Fruit fly (Drosophila melanogaster): ENCODE results near the gene okr.

The okr gene

dm6 chr2L:3005483-3005882 lies 12.9 kb upstream of the okr start (continued):
- TF ChIP-seq CG6276 (GFP tag; optimal IDR thresholded peaks at IDR 0.05) (no peak), Hr4 (GFP tag; optimal IDR thresholded peaks at IDR 0.05) (no peak)

- peak; percentile 23 for TF ChIP-seq pdm3 (GFP tag; optimal IDR thresholded peaks at IDR 0.05)
- TF ChIP-seq dac (GFP tag; optimal IDR thresholded peaks at IDR 0.05): no peak
- TF ChIP-seq Eip93F (GFP tag; optimal IDR thresholded peaks at IDR 0.05): no peak
- peak; percentile 47 for TF ChIP-seq CG31627 (GFP tag; optimal IDR thresholded peaks at IDR 0.05)
- TF ChIP-seq Met (GFP tag; optimal IDR thresholded peaks at IDR 0.05): peak; percentile 59
- peak; percentile 21 for TF ChIP-seq CG7368 (GFP tag; optimal IDR thresholded peaks at IDR 0.05)
- no peak for TF ChIP-seq fkh (GFP tag; optimal IDR thresholded peaks at IDR 0.05)
- no peak for TF ChIP-seq CG15336 (GFP tag; IDR thresholded peaks at IDR 0.05)
- no peak for TF ChIP-seq Hr4 (GFP tag; optimal IDR thresholded peaks at IDR 0.05)
- peak; percentile 55 for TF ChIP-seq Smox (GFP tag; optimal IDR thresholded peaks at IDR 0.05)
- TF ChIP-seq spab (GFP tag; optimal IDR thresholded peaks at IDR 0.05): peak; percentile 17
- TF ChIP-seq svp (GFP tag): peak; percentile 84
- TF ChIP-seq CG10669 (GFP tag; optimal IDR thresholded peaks at IDR 0.05): peak; percentile 22
- peak; percentile 2 for TF ChIP-seq Sox15 (GFP tag; optimal IDR thresholded peaks at IDR 0.05)
- TF ChIP-seq CG8319 (GFP tag; optimal IDR thresholded peaks at IDR 0.05): no peak
- TF ChIP-seq CG3919 (GFP tag; optimal IDR thresholded peaks at IDR 0.05): peak; percentile 65
- peak; percentile 27 for TF ChIP-seq net (GFP tag; optimal IDR thresholded peaks at IDR 0.05)
- TF ChIP-seq Eip78C (GFP tag): peak; percentile 83
- peak; percentile 28 for TF ChIP-seq lz (GFP tag; optimal IDR thresholded peaks at IDR 0.05)
- TF ChIP-seq Eip75B (GFP tag; optimal IDR thresholded peaks at IDR 0.05): peak; percentile 63
- no peak for TF ChIP-seq Lpt (GFP tag; optimal IDR thresholded peaks at IDR 0.05)
- TF ChIP-seq CG11294 (GFP tag; IDR thresholded peaks at IDR 0.05): no peak
- TF ChIP-seq cyc (GFP tag; optimal IDR thresholded peaks at IDR 0.05): peak; percentile 49
- peak; percentile 58 for TF ChIP-seq CG34406 (GFP tag; optimal IDR thresholded peaks at IDR 0.05)
- TF ChIP-seq Sox14 (GFP tag; optimal IDR thresholded peaks at IDR 0.05): peak; percentile 19
- peak; percentile 29 for TF ChIP-seq topi (GFP tag; optimal IDR thresholded peaks at IDR 0.05)
- TF ChIP-seq Hr38 (GFP tag; optimal IDR thresholded peaks at IDR 0.05): no peak
- peak; percentile 52 for TF ChIP-seq Hr39 (GFP tag; optimal IDR thresholded peaks at IDR 0.05)
- peak; percentile 19 for TF ChIP-seq achi (GFP tag; optimal IDR thresholded peaks at IDR 0.05)
- TF ChIP-seq salr (GFP tag; optimal IDR thresholded peaks at IDR 0.05): peak in 1 of 2 experiments; percentile 31
- TF ChIP-seq acj6 (GFP tag; optimal IDR thresholded peaks at IDR 0.05): peak; percentile 40
- peak; percentile 22 for TF ChIP-seq CG3032 (tag; optimal IDR thresholded peaks at IDR 0.05)
- peak; percentile 37 for TF ChIP-seq fd59A (GFP tag; optimal IDR thresholded peaks at IDR 0.05)
- peak; percentile 16 for TF ChIP-seq Ets21C (GFP tag; optimal IDR thresholded peaks at IDR 0.05)
- peak; percentile 41 for TF ChIP-seq dsx (GFP tag; optimal IDR thresholded peaks at IDR 0.05; ENCODE audit: poor library complexity, severe bottlenecking)
- no peak for TF ChIP-seq fd85E (GFP tag; optimal IDR thresholded peaks at IDR 0.05)
- peak; percentile 52 for TF ChIP-seq CG10631 (GFP tag; optimal IDR thresholded peaks at IDR 0.05)
- TF ChIP-seq CG6792 (GFP tag; optimal IDR thresholded peaks at IDR 0.05): peak; percentile 53
- no peak for TF ChIP-seq CG8632 (GFP tag; optimal IDR thresholded peaks at IDR 0.05)
- no peak for TF ChIP-seq CG6276 (GFP tag; optimal IDR thresholded peaks at IDR 0.05)
- TF ChIP-seq Sox102F (GFP tag; optimal IDR thresholded peaks at IDR 0.05): peak; percentile 51
- no peak for TF ChIP-seq eg (GFP tag; IDR thresholded peaks at IDR 0.05)
- TF ChIP-seq CG11902 (GFP tag; optimal IDR thresholded peaks at IDR 0.05): peak; percentile 11
- TF ChIP-seq ss (GFP tag; optimal IDR thresholded peaks at IDR 0.05): peak; percentile 27 to 38
- TF ChIP-seq OdsH (GFP tag; optimal IDR thresholded peaks at IDR 0.05): peak; percentile 36
- peak; percentile 60 for TF ChIP-seq CG6808 (GFP tag; optimal IDR thresholded peaks at IDR 0.05)
- peak; percentile 7 for TF ChIP-seq vri (GFP tag; optimal IDR thresholded peaks at IDR 0.05)
- peak; percentile 3 for TF ChIP-seq CG32006 (GFP tag; optimal IDR thresholded peaks at IDR 0.05)
- peak; percentile 66 for TF ChIP-seq CG6163 (GFP tag; IDR thresholded peaks at IDR 0.05)
- TF ChIP-seq Gug (GFP tag; IDR thresholded peaks at IDR 0.05): no peak
- TF ChIP-seq CG11762 (GFP tag; optimal IDR thresholded peaks at IDR 0.05; ENCODE audit: insufficient read depth): no peak
These were observed 12.0 kb upstream of the okr start for dm6 chr2L:3004601-3005000.
